Worm (Caenorhabditis elegans) whole organism, late embryonic: ENCODE results near the gene R07E5.11.
A peak's percentile ranks its signal among the peaks of the same experiment; 100 is the strongest.

ENCODE experiments used
- C08G9.2 ChIP-seq: sonication (generic microtip); optimal IDR thresholded peaks from 2 replicates; lab custom pipeline; 2016; ENCODE audit warnings: mild to moderate bottlenecking, missing genetic modification characterization, moderate library complexity, missing compliant biosample characterization
- F13H6.1 ChIP-seq: sonication (generic microtip); optimal IDR thresholded peaks from 2 replicates; lab custom pipeline; 2016; ENCODE audit warnings: missing genetic modification characterization, missing compliant biosample characterization
- K09A11.1 ChIP-seq: sonication (generic microtip); optimal IDR thresholded peaks from 2 replicates; lab custom pipeline; 2017; ENCODE audit warnings: antibody characterized with exemption, mild to moderate bottlenecking, missing genetic modification characterization, missing compliant biosample characterization; ENCODE audit not compliant: insufficient read depth
- ahr-1 ChIP-seq: sonication (generic microtip); optimal IDR thresholded peaks from 2 replicates; lab custom pipeline; 2016; ENCODE audit warnings: missing genetic modification characterization, missing compliant biosample characterization
- ceh-2 ChIP-seq: sonication (generic microtip); optimal IDR thresholded peaks from 2 replicates; lab custom pipeline; 2016; ENCODE audit warnings: missing genotype, missing genetic modification characterization, missing compliant biosample characterization
- ceh-22 ChIP-seq: sonication (generic microtip); optimal IDR thresholded peaks from 2 replicates; lab custom pipeline; 2017; ENCODE audit warnings: missing biosample characterization, missing genetic modification characterization
- ceh-31 ChIP-seq: sonication (generic microtip); optimal IDR thresholded peaks from 2 replicates; lab custom pipeline; 2016; ENCODE audit warnings: missing genetic modification characterization, missing compliant biosample characterization
- ceh-34 ChIP-seq: sonication (generic microtip); optimal IDR thresholded peaks from 2 replicates; lab custom pipeline; 2016; ENCODE audit warnings: mild to moderate bottlenecking, missing genetic modification characterization, missing compliant biosample characterization
- ceh-48 ChIP-seq: sonication (generic microtip); optimal IDR thresholded peaks from 2 replicates; lab custom pipeline; 2016; ENCODE audit warnings: missing genetic modification characterization, inconsistent platforms, missing compliant biosample characterization
- ceh-6 ChIP-seq: fragments of 200-800 bp; sonication (Bioruptor generic); optimal IDR thresholded peaks from 2 replicates; lab custom pipeline; 2018; ENCODE audit warnings: mild to moderate bottlenecking, missing genetic modification characterization, missing compliant biosample characterization
- ceh-9 ChIP-seq: sonication (generic microtip); optimal IDR thresholded peaks from 2 replicates; lab custom pipeline; 2016; ENCODE audit warnings: mild to moderate bottlenecking, missing genetic modification characterization, inconsistent platforms, missing compliant biosample characterization
- dve-1 ChIP-seq: sonication (generic microtip); optimal IDR thresholded peaks from 2 replicates; lab custom pipeline; 2017; ENCODE audit warnings: antibody characterized with exemption, mild to moderate bottlenecking, missing genetic modification characterization, missing compliant biosample characterization
- ets-4 ChIP-seq: sonication (generic microtip); optimal IDR thresholded peaks from 2 replicates; lab custom pipeline; 2016; ENCODE audit warnings: missing genetic modification characterization, missing compliant biosample characterization
- eyg-1 ChIP-seq: sonication (generic microtip); optimal IDR thresholded peaks from 2 replicates; lab custom pipeline; 2016; ENCODE audit warnings: missing genotype, missing genetic modification characterization, missing compliant biosample characterization
- fax-1 ChIP-seq: sonication (generic microtip); optimal IDR thresholded peaks from 2 replicates; lab custom pipeline; 2016; ENCODE audit warnings: missing genotype, missing genetic modification characterization, missing compliant biosample characterization
- fkh-6 ChIP-seq: sonication (generic microtip); optimal IDR thresholded peaks from 2 replicates; lab custom pipeline; 2016; ENCODE audit warnings: missing genetic modification characterization, missing compliant biosample characterization
- gmeb-2 ChIP-seq: sonication (generic microtip); optimal IDR thresholded peaks from 2 replicates; lab custom pipeline; 2016; ENCODE audit warnings: missing genetic modification characterization, inconsistent platforms, missing compliant biosample characterization
- hlh-13 ChIP-seq: fragments of 200-800 bp; sonication (Bioruptor generic); optimal IDR thresholded peaks from 2 replicates; lab custom pipeline; 2018; ENCODE audit warnings: mild to moderate bottlenecking, missing genetic modification characterization, missing compliant biosample characterization
- hlh-15 ChIP-seq: sonication (generic microtip); optimal IDR thresholded peaks from 2 replicates; lab custom pipeline; 2016; ENCODE audit warnings: missing genetic modification characterization, missing compliant biosample characterization
- hlh-30 ChIP-seq: sonication (generic microtip); optimal IDR thresholded peaks from 2 replicates; lab custom pipeline; 2017; ENCODE audit warnings: antibody characterized with exemption, missing genetic modification characterization, missing compliant biosample characterization; ENCODE audit not compliant: insufficient read depth
- mec-3 ChIP-seq: sonication (generic microtip); optimal IDR thresholded peaks from 2 replicates; lab custom pipeline; 2016; ENCODE audit warnings: borderline replicate concordance, missing genetic modification characterization, missing compliant biosample characterization
- nfya-1 ChIP-seq: sonication (generic microtip); optimal IDR thresholded peaks from 2 replicates; lab custom pipeline; 2017; ENCODE audit warnings: missing genetic modification characterization, mild to moderate bottlenecking, missing compliant biosample characterization, antibody characterized with exemption, moderate library complexity
- nhr-11 ChIP-seq: fragments of 150-350 bp; optimal IDR thresholded peaks from 2 replicates; lab custom pipeline; 2014; ENCODE audit warnings: missing biosample characterization, missing genetic modification characterization
- nhr-232 ChIP-seq: sonication (generic microtip); optimal IDR thresholded peaks from 2 replicates; lab custom pipeline; 2016; ENCODE audit warnings: missing genetic modification characterization, missing compliant biosample characterization
- npax-4 ChIP-seq: sonication (generic microtip); optimal IDR thresholded peaks from 2 replicates; lab custom pipeline; 2016; ENCODE audit warnings: missing genetic modification characterization, missing compliant biosample characterization
- pqm-1 ChIP-seq: sonication (generic microtip); optimal IDR thresholded peaks from 2 replicates; lab custom pipeline; 2016; ENCODE audit warnings: missing genetic modification characterization, missing compliant biosample characterization
- sdc-2 ChIP-seq: sonication (generic microtip); optimal IDR thresholded peaks from 2 replicates; lab custom pipeline; 2016; ENCODE audit warnings: missing genotype, missing genetic modification characterization, missing compliant biosample characterization
- syd-9 ChIP-seq: sonication (generic microtip); optimal IDR thresholded peaks from 2 replicates; lab custom pipeline; 2016; ENCODE audit warnings: mild to moderate bottlenecking, missing genetic modification characterization, moderate library complexity, missing compliant biosample characterization
- ttx-3 ChIP-seq: sonication (generic microtip); optimal IDR thresholded peaks from 2 replicates; lab custom pipeline; 2016; ENCODE audit warnings: missing genetic modification reagents, missing genetic modification characterization, missing compliant biosample characterization
- unc-3 ChIP-seq, 2 experiments: fragments of 200-800 bp in 1 of 2; sonication (Bioruptor generic) in 1 of 2; sonication (generic microtip) in 1 of 2; conservative IDR thresholded peaks in 1 of 2; optimal IDR thresholded peaks in 1 of 2; 2 replicates each; pipeline versions ENCODE4 v1.3.6 to Lab custom; 2016 to 2022; ENCODE audit warnings: missing compliant biosample characterization in 2 of 2, missing genetic modification characterization in 2 of 2, missing genetic modification reagents in 1 of 2
- unc-55 ChIP-seq: sonication (generic microtip); optimal IDR thresholded peaks from 2 replicates; lab custom pipeline; 2017; ENCODE audit warnings: missing biosample characterization, missing genetic modification reagents, missing genetic modification characterization

The R07E5.11 gene

ce11 chrIII:4395857-4396256 lies 19.2 kb downstream of the R07E5.11 start:
- no peak for TF ChIP-seq gmeb-2 (tag; lab: Kevin White, UChicago)
- peak; percentile 72 for TF ChIP-seq nfya-1 (tag; lab: Kevin White, UChicago)

ce11 chrIII:4394496-4394895 lies 20.5 kb downstream of the R07E5.11 start, which contains the start of gene R07E5.4:
Gene R07E5.4 (plus strand): TSS chrIII:4394796.
- no peak for TF ChIP-seq K09A11.1 (tag; lab: Kevin White, UChicago)
- no peak for TF ChIP-seq C08G9.2 (tag; lab: Kevin White, UChicago)
- TF ChIP-seq fax-1 (tag; lab: Kevin White, UChicago), result no peak
- TF ChIP-seq hlh-13 (GFP tag; lab: Kevin White, UChicago), result no peak
- TF ChIP-seq npax-4 (tag; lab: Kevin White, UChicago), result no peak

ce11 chrIII:4391938-4392337 lies 23.1 kb downstream of the R07E5.11 start:
- TF ChIP-seq fkh-6 (tag; lab: Kevin White, UChicago), result no peak
- no peak for TF ChIP-seq ttx-3 (tag; lab: Kevin White, UChicago)
- no peak for TF ChIP-seq mec-3 (tag; lab: Kevin White, UChicago)
- no peak for TF ChIP-seq nhr-11
- TF ChIP-seq unc-3 (GFP tag; conservative IDR thresholded peaks at IDR 0.05; lab: Robert Waterston, UW), result no peak
- TF ChIP-seq unc-3 (tag; optimal IDR thresholded peaks at IDR 0.05; lab: Kevin White, UChicago), result no peak
- TF ChIP-seq, all 69 proteins: peak for 0

- no peak for TF ChIP-seq ceh-6 (GFP tag; lab: Kevin White, UChicago)
- no peak for TF ChIP-seq hlh-30 (tag; lab: Kevin White, UChicago)
- no peak for TF ChIP-seq sdc-2 (tag; lab: Kevin White, UChicago)
- TF ChIP-seq unc-55 (GFP tag; lab: Kevin White, UChicago), result no peak
- no peak for TF ChIP-seq ceh-2 (tag; lab: Kevin White, UChicago)
- TF ChIP-seq ceh-9 (tag; lab: Kevin White, UChicago), result no peak
- no peak for TF ChIP-seq ahr-1 (tag; lab: Kevin White, UChicago)
- TF ChIP-seq eyg-1, result no peak
Measured at ce11 chrIII:4391319-4391718, 23.7 kb downstream of the R07E5.11 start.

ce11 chrIII:4390421-4390820 lies 24.6 kb downstream of the R07E5.11 start:
- TF ChIP-seq ceh-48 (tag; lab: Kevin White, UChicago), result no peak

- TF ChIP-seq ceh-31 (tag; lab: Kevin White, UChicago), result no peak
- no peak for TF ChIP-seq npax-4 (tag; lab: Kevin White, UChicago)
- no peak for TF ChIP-seq ceh-34 (tag; lab: Kevin White, UChicago)
- TF ChIP-seq fkh-6 (tag; lab: Kevin White, UChicago), result no peak
- no peak for TF ChIP-seq nhr-232 (tag; lab: Kevin White, UChicago)
- no peak for TF ChIP-seq syd-9 (tag; lab: Kevin White, UChicago)
- no peak for TF ChIP-seq pqm-1 (tag; lab: Kevin White, UChicago)
- no peak for TF ChIP-seq ets-4 (tag; lab: Kevin White, UChicago)
- TF ChIP-seq eyg-1, result no peak
- TF ChIP-seq ceh-22 (tag; lab: Kevin White, UChicago), result no peak
- TF ChIP-seq K09A11.1 (tag; lab: Kevin White, UChicago), result no peak
- TF ChIP-seq dve-1 (tag; lab: Kevin White, UChicago), result no peak
- no peak for TF ChIP-seq nfya-1 (tag; lab: Kevin White, UChicago)
- no peak for TF ChIP-seq hlh-15
- no peak for TF ChIP-seq F13H6.1
- TF ChIP-seq, all 69 proteins: peak for 0
Measured at ce11 chrIII:4384487-4384886, 30.5 kb downstream of the R07E5.11 start, which contains the start of gene pals-28. Gene pals-28 (plus strand): TSS chrIII:4384787.
